Worm (Caenorhabditis elegans) whole organism, mixed stage, embryonic: ENCODE results near the gene msp-63.

Source experiments
- M03D4.4 ChIP-seq: sonication (generic microtip); optimal IDR thresholded peaks from 2 replicates; lab custom pipeline; 2017; ENCODE audit warnings: mild to moderate bottlenecking, missing genetic modification characterization, missing compliant biosample characterization
- bed-3 ChIP-seq: fragments of 200-800 bp; sonication (Bioruptor generic); optimal IDR thresholded peaks from 3 replicates; lab custom pipeline; 2018; ENCODE audit warnings: mild to moderate bottlenecking, missing genetic modification characterization, moderate library complexity, missing compliant biosample characterization
- blmp-1 ChIP-seq: fragments of 150-350 bp; optimal IDR thresholded peaks from 2 replicates; lab custom pipeline; 2014; ENCODE audit warnings: missing biosample characterization, missing genetic modification characterization
- ceh-39 ChIP-seq: fragments of 150-350 bp; optimal IDR thresholded peaks from 2 replicates; lab custom pipeline; 2014; ENCODE audit warnings: missing biosample characterization, missing genetic modification characterization
- ceh-43 ChIP-seq: fragments of 200-800 bp; sonication (Bioruptor generic); optimal IDR thresholded peaks from 2 replicates; lab custom pipeline; 2018; ENCODE audit warnings: mild to moderate bottlenecking, missing genetic modification characterization, moderate library complexity, missing compliant biosample characterization
- ceh-83 ChIP-seq: fragments of 200-800 bp; sonication (Bioruptor generic); optimal IDR thresholded peaks from 2 replicates; lab custom pipeline; 2018; ENCODE audit warnings: mild to moderate bottlenecking, missing genetic modification characterization, missing compliant biosample characterization
- ces-1 ChIP-seq: fragments of 150-350 bp; optimal IDR thresholded peaks from 2 replicates; lab custom pipeline; 2014; ENCODE audit warnings: missing biosample characterization, missing genetic modification reagents, missing genetic modification characterization
- cnd-1 ChIP-seq: fragments of 200-800 bp; sonication (Bioruptor generic); optimal IDR thresholded peaks from 2 replicates; lab custom pipeline; 2018; ENCODE audit warnings: mild to moderate bottlenecking, missing genetic modification characterization, missing compliant biosample characterization
- drap-1 ChIP-seq: fragments of 200-800 bp; sonication (Bioruptor generic); optimal IDR thresholded peaks from 3 replicates; lab custom pipeline; 2018; ENCODE audit warnings: mild to moderate bottlenecking, missing genetic modification characterization, missing compliant biosample characterization
- elt-1 ChIP-seq: sonication (generic microtip); optimal IDR thresholded peaks from 2 replicates; lab custom pipeline; 2017; ENCODE audit warnings: missing genetic modification characterization, mild to moderate bottlenecking, missing compliant biosample characterization, antibody characterized with exemption, moderate library complexity, borderline replicate concordance; ENCODE audit not compliant: insufficient read depth
- elt-3 ChIP-seq: fragments of 150-350 bp; optimal IDR thresholded peaks from 2 replicates; lab custom pipeline; 2014; ENCODE audit warnings: missing biosample characterization, missing genetic modification characterization
- flh-1 ChIP-seq: fragments of 200-800 bp; sonication (Bioruptor generic); optimal IDR thresholded peaks from 2 replicates; lab custom pipeline; 2018; ENCODE audit warnings: mild to moderate bottlenecking, missing genetic modification characterization, moderate library complexity, missing compliant biosample characterization
- ham-2 ChIP-seq: fragments of 200-800 bp; sonication (Bioruptor generic); optimal IDR thresholded peaks from 2 replicates; lab custom pipeline; 2018; ENCODE audit warnings: mild to moderate bottlenecking, missing genetic modification characterization, missing compliant biosample characterization
- hlh-1 ChIP-seq: fragments of 150-350 bp; optimal IDR thresholded peaks from 2 replicates; lab custom pipeline; 2014; ENCODE audit warnings: missing biosample characterization, missing genetic modification reagents, missing genetic modification characterization
- lin-13 ChIP-seq: fragments of 150-350 bp; optimal IDR thresholded peaks from 2 replicates; lab custom pipeline; 2014; ENCODE audit warnings: missing biosample characterization, missing genetic modification characterization
- lin-32 ChIP-seq: fragments of 200-800 bp; sonication (Bioruptor generic); optimal IDR thresholded peaks from 2 replicates; lab custom pipeline; 2018; ENCODE audit warnings: mild to moderate bottlenecking, missing genetic modification characterization, missing compliant biosample characterization
- lsy-2 ChIP-seq: fragments of 150-350 bp; optimal IDR thresholded peaks from 2 replicates; lab custom pipeline; 2014; ENCODE audit warnings: missing biosample characterization, missing genetic modification characterization
- mab-5 ChIP-seq: fragments of 150-350 bp; optimal IDR thresholded peaks from 2 replicates; lab custom pipeline; 2014; ENCODE audit warnings: missing biosample characterization, missing genetic modification characterization
- mep-1 ChIP-seq: fragments of 150-350 bp; optimal IDR thresholded peaks from 2 replicates; lab custom pipeline; 2017; ENCODE audit warnings: missing biosample characterization, missing genetic modification reagents, missing genetic modification characterization, inconsistent platforms
- mls-2 ChIP-seq: sonication (generic microtip); optimal IDR thresholded peaks from 2 replicates; lab custom pipeline; 2016; ENCODE audit warnings: mild to moderate bottlenecking, missing genetic modification characterization, moderate library complexity, missing compliant biosample characterization
- nhr-12 ChIP-seq: fragments of 150-350 bp; optimal IDR thresholded peaks from 2 replicates; lab custom pipeline; 2014; ENCODE audit warnings: missing biosample characterization, missing genetic modification characterization
- nhr-2 ChIP-seq: fragments of 150-350 bp; optimal IDR thresholded peaks from 2 replicates; lab custom pipeline; 2014; ENCODE audit warnings: missing biosample characterization, missing genetic modification characterization
- nhr-237 ChIP-seq: fragments of 150-350 bp; optimal IDR thresholded peaks from 2 replicates; lab custom pipeline; 2014; ENCODE audit warnings: missing biosample characterization, missing genetic modification characterization
- nhr-28 ChIP-seq: fragments of 150-350 bp; optimal IDR thresholded peaks from 2 replicates; lab custom pipeline; 2014; ENCODE audit warnings: missing biosample characterization, missing genetic modification characterization
- nhr-76 ChIP-seq: sonication (generic microtip); optimal IDR thresholded peaks from 2 replicates; lab custom pipeline; 2017; ENCODE audit warnings: missing biosample characterization, missing genetic modification characterization
- pha-4 ChIP-seq: fragments of 150-350 bp; optimal IDR thresholded peaks from 2 replicates; lab custom pipeline; 2018; ENCODE audit warnings: missing biosample characterization, missing genetic modification reagents, missing genetic modification characterization
- sem-2 ChIP-seq: fragments of 200-800 bp; sonication (Bioruptor generic); optimal IDR thresholded peaks from 2 replicates; lab custom pipeline; 2018; ENCODE audit warnings: mild to moderate bottlenecking, missing genetic modification characterization, missing compliant biosample characterization
- snpc-4 ChIP-seq: fragments of 150-350 bp; optimal IDR thresholded peaks from 2 replicates; lab custom pipeline; 2014; ENCODE audit warnings: missing biosample characterization, missing genetic modification characterization
- sptf-1 ChIP-seq: sonication (generic microtip); optimal IDR thresholded peaks from 2 replicates; lab custom pipeline; 2017; ENCODE audit warnings: mild to moderate bottlenecking, missing genetic modification characterization, moderate library complexity, missing compliant biosample characterization
- tbx-8 ChIP-seq: fragments of 200-800 bp; sonication (Bioruptor generic); optimal IDR thresholded peaks from 2 replicates; lab custom pipeline; 2018; ENCODE audit warnings: mild to moderate bottlenecking, missing genetic modification characterization, moderate library complexity, missing compliant biosample characterization
- unc-120 ChIP-seq: sonication (generic microtip); optimal IDR thresholded peaks from 2 replicates; lab custom pipeline; 2017; ENCODE audit warnings: missing genetic modification characterization, missing compliant biosample characterization; ENCODE audit not compliant: poor library complexity, severe bottlenecking
- unc-39 ChIP-seq: fragments of 150-350 bp; optimal IDR thresholded peaks from 2 replicates; lab custom pipeline; 2014; ENCODE audit warnings: missing biosample characterization, missing genetic modification characterization
- unc-62 ChIP-seq: fragments of 150-350 bp; optimal IDR thresholded peaks from 2 replicates; lab custom pipeline; 2014; ENCODE audit warnings: missing biosample characterization, missing genetic modification reagents, missing genetic modification characterization
- zip-8 ChIP-seq: fragments of 150-350 bp; optimal IDR thresholded peaks from 2 replicates; lab custom pipeline; 2014; ENCODE audit warnings: missing biosample characterization, missing genetic modification characterization
- ztf-11 ChIP-seq: fragments of 150-350 bp; optimal IDR thresholded peaks from 2 replicates; lab custom pipeline; 2014; ENCODE audit warnings: missing biosample characterization, missing genetic modification characterization

msp-63 gene

DNA sequence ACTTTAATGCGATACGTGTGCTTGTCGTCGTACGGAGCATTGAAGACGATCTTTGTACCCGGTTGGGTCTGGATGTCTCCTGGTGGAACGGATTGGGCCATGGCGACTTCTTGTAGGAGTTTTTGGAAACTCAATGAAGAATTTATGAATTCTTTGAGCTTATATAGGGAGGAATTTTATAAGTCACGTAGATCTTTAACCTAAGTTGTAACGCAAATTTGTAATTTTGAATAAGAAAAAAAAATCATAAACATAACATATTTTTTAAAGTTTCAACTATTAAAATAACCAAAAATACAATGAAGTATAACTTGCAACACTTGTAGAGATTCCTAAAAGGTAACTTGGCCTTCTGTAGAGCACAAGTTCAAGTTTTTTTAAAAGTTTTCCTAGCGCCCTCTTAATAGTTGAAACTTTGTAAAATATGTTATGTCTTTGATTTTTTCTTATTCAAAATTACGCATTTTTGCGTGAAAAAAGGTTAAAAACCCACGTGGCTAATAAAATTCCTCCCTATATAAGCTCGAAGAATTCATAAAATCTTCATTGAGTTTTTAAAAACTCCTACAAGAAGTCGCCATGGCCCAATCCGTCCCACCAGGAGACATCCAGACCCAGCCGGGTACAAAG, at the start of gene msp-63, which contains the start of gene msp-142:
Gene msp-63 (minus strand): TSS at position 101 of the 630 bp plus-strand sequence.
Gene msp-142 (plus strand): TSS at position 580 of the 630 bp plus-strand sequence.
- TF ChIP-seq nhr-28 (tag; lab: Kevin White, UChicago) (no peak), ham-2 (no peak), zip-8 (tag; lab: Kevin White, UChicago) (no peak), nhr-2 (no peak), pha-4 (no peak), lsy-2 (tag; lab: Kevin White, UChicago) (no peak), elt-1 (no peak), nhr-12 (tag; lab: Kevin White, UChicago) (no peak), ceh-43 (GFP tag; lab: Kevin White, UChicago) (no peak), nhr-76 (tag; lab: Kevin White, UChicago) (no peak), cnd-1 (tag; lab: Kevin White, UChicago) (no peak), mep-1 (tag; lab: Kevin White, UChicago) (no peak), M03D4.4 (tag; lab: Kevin White, UChicago) (no peak), drap-1 (no peak), ceh-83 (GFP tag; lab: Kevin White, UChicago) (no peak), sptf-1 (tag; lab: Kevin White, UChicago) (no peak), hlh-1 (tag; lab: Kevin White, UChicago) (no peak)

- no peak for TF ChIP-seq nhr-76 (tag; lab: Kevin White, UChicago)
- TF ChIP-seq nhr-28 (tag; lab: Kevin White, UChicago), result no peak
Measured at ce11 chrII:5846181-5846580, 48.9 kb upstream of the msp-63 start.

DNA sequence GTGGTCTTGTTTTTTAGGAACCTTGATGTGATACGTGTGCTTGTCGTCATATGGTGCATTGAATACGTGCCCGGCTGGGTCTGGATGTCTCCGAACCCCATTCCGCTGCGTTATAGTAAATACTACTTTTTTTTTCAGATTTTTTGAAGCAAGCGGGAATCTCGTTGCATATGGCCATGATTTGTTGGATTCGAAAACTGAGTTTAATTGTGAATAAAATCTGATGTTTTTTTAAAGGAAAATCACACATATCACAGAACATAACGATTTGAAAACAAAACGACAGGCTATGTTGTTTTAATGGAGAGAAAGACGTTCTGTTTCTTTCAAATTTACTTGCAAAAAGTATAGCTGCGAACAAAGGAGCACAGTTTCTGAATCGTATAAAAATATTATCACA, 48.2 kb upstream of the msp-63 start, which contains the start of the genes ZK1248.17 and H41C03.3:
Gene ZK1248.17 (minus strand): TSS at position 101 of the 400 bp plus-strand sequence.
Gene H41C03.3 (plus strand): TSS at position 337 of the 400 bp plus-strand sequence.
- TF ChIP-seq ceh-39 (tag; lab: Kevin White, UChicago), result no peak
- no peak for TF ChIP-seq blmp-1 (tag; lab: Kevin White, UChicago)
- no peak for TF ChIP-seq tbx-8 (GFP tag; lab: Kevin White, UChicago)
- no peak for TF ChIP-seq flh-1 (GFP tag; lab: Kevin White, UChicago)
- TF ChIP-seq lsy-2 (tag; lab: Kevin White, UChicago), result no peak
- no peak for TF ChIP-seq hlh-1 (tag; lab: Kevin White, UChicago)
- TF ChIP-seq nhr-76 (tag; lab: Kevin White, UChicago), result no peak
- no peak for TF ChIP-seq elt-3

ce11 chrII:5844694-5845129, 47.5 kb upstream of the msp-63 start:
- TF ChIP-seq unc-120 (peak; percentile 92), nhr-2 (peak; percentile 76), lin-32 (GFP tag; lab: Kevin White, UChicago) (peak; percentile 64), cnd-1 (tag; lab: Kevin White, UChicago) (peak; percentile 87), zip-8 (tag; lab: Kevin White, UChicago) (no peak), nhr-28 (tag; lab: Kevin White, UChicago) (peak; percentile 49), bed-3 (GFP tag; lab: Kevin White, UChicago) (peak; percentile 55), tbx-8 (GFP tag; lab: Kevin White, UChicago) (peak; percentile 87), pha-4 (peak; percentile 97), elt-1 (peak; percentile 57), mls-2 (peak; percentile 95), ceh-39 (tag; lab: Kevin White, UChicago) (peak; percentile 92), ztf-11 (tag; lab: Kevin White, UChicago) (peak; percentile 80), blmp-1 (tag; lab: Kevin White, UChicago) (peak; percentile 24), nhr-76 (tag; lab: Kevin White, UChicago) (no peak), flh-1 (GFP tag; lab: Kevin White, UChicago) (peak; percentile 11), mab-5 (tag; lab: Kevin White, UChicago) (peak; percentile 92), sptf-1 (tag; lab: Kevin White, UChicago) (peak; percentile 92), ceh-83 (GFP tag; lab: Kevin White, UChicago) (peak; percentile 89), mep-1 (tag; lab: Kevin White, UChicago) (peak; percentile 99), ceh-43 (GFP tag; lab: Kevin White, UChicago) (peak; percentile 73), hlh-1 (tag; lab: Kevin White, UChicago) (peak; percentile 81), ces-1 (peak; percentile 100), nhr-12 (tag; lab: Kevin White, UChicago) (peak; percentile 9), elt-3 (peak; percentile 75), unc-62 (peak; percentile 90), unc-39 (tag; lab: Kevin White, UChicago) (peak; percentile 74), sem-2 (GFP tag; lab: Kevin White, UChicago) (peak; percentile 81), lsy-2 (tag; lab: Kevin White, UChicago) (peak; percentile 84), lin-13 (tag; lab: Kevin White, UChicago) (peak; percentile 86), M03D4.4 (tag; lab: Kevin White, UChicago) (peak; percentile 82), nhr-237 (tag; lab: Kevin White, UChicago) (peak; percentile 98), snpc-4 (no peak), drap-1 (peak; percentile 92), ham-2 (peak; percentile 89)
